Worm (Caenorhabditis elegans): ENCODE data around the gene cyp-33C3.

The cyp-33C3 gene

ce11 chrV:2235848-2236247 is 6.7 kb upstream of the cyp-33C3 start, which contains the start of gene cyp-33C4:
cyp-33C4 (plus strand) TSS chrV:2236140.
- TF ChIP-seq zag-1 (tag; optimal IDR thresholded peaks at IDR 0.05) (no peak), nhr-6 (tag; optimal IDR thresholded peaks at IDR 0.05) (no peak), nhr-23 (tag; optimal IDR thresholded peaks at IDR 0.05) (no peak), sem-4 (tag; optimal IDR thresholded peaks at IDR 0.05) (no peak), nhr-12 (tag; optimal IDR thresholded peaks at IDR 0.05) (no peak), dmd-4 (tag; optimal IDR thresholded peaks at IDR 0.05) (no peak), ceh-16 (tag; optimal IDR thresholded peaks at IDR 0.05) (no peak), skn-1 (tag; optimal IDR thresholded peaks at IDR 0.05) (no peak), nhr-11 (tag; optimal IDR thresholded peaks at IDR 0.05) (no peak), crh-2 (tag; optimal IDR thresholded peaks at IDR 0.05) (no peak), nhr-21 (tag; optimal IDR thresholded peaks at IDR 0.05) (no peak), nhr-25 (tag; optimal IDR thresholded peaks at IDR 0.05) (no peak), lin-11 (tag; optimal IDR thresholded peaks at IDR 0.05) (no peak), peb-1 (tag; optimal IDR thresholded peaks at IDR 0.05) (no peak), elt-3 (tag; optimal IDR thresholded peaks at IDR 0.05) (no peak), nhr-10 (tag; optimal IDR thresholded peaks at IDR 0.05) (no peak), lin-13 (GFP tag; optimal IDR thresholded peaks at IDR 0.05) (no peak), unc-62 (GFP tag; optimal IDR thresholded peaks at IDR 0.05) (no peak), mdl-1 (tag; optimal IDR thresholded peaks at IDR 0.05) (no peak), nhr-237 (tag; optimal IDR thresholded peaks at IDR 0.05) (no peak), gmeb-1 (tag; optimal IDR thresholded peaks at IDR 0.05) (peak; percentile 3), sma-3 (GFP tag; optimal IDR thresholded peaks at IDR 0.05) (no peak), ztf-1 (GFP tag; conservative IDR thresholded peaks at IDR 0.05) (no peak), lsy-2 (tag; optimal IDR thresholded peaks at IDR 0.05) (no peak), C34F6.9 (tag; optimal IDR thresholded peaks at IDR 0.05) (peak; percentile 28), Y55F3AM.14 (GFP tag; optimal IDR thresholded peaks at IDR 0.05) (no peak), ZK546.5 (tag; optimal IDR thresholded peaks at IDR 0.05) (no peak), unc-55 (GFP tag; optimal IDR thresholded peaks at IDR 0.05) (peak; percentile 34), aly-2 (tag; optimal IDR thresholded peaks at IDR 0.05) (no peak), nhr-77 (tag; optimal IDR thresholded peaks at IDR 0.05) (no peak), F13H6.1 (tag; optimal IDR thresholded peaks at IDR 0.05) (no peak), lin-39 (tag; optimal IDR thresholded peaks at IDR 0.05) (no peak), mab-5 (tag; optimal IDR thresholded peaks at IDR 0.05) (no peak), unc-39 (tag; optimal IDR thresholded peaks at IDR 0.05) (no peak), ceh-82 (tag; optimal IDR thresholded peaks at IDR 0.05) (no peak), mbf-1 (tag; optimal IDR thresholded peaks at IDR 0.05) (no peak), sma-9 (GFP tag; optimal IDR thresholded peaks at IDR 0.05) (peak; percentile 32), sma-9 (tag; optimal IDR thresholded peaks at IDR 0.05) (no peak), R02D3.7 (tag; optimal IDR thresholded peaks at IDR 0.05) (no peak), ama-1 (optimal IDR thresholded peaks at IDR 0.05) (no peak), fos-1 (tag; optimal IDR thresholded peaks at IDR 0.05) (peak; percentile 31), blmp-1 (tag; optimal IDR thresholded peaks at IDR 0.05; ENCODE audit: insufficient read depth) (no peak), egl-27 (tag; optimal IDR thresholded peaks at IDR 0.05) (no peak), nhr-129 (tag; optimal IDR thresholded peaks at IDR 0.05) (peak; percentile 7)

- no peak for TF ChIP-seq skn-1 (tag; optimal IDR thresholded peaks at IDR 0.05)
- TF ChIP-seq gmeb-1 (tag; optimal IDR thresholded peaks at IDR 0.05), result peak; percentile 16
- TF ChIP-seq zag-1 (tag; optimal IDR thresholded peaks at IDR 0.05), result no peak
- TF ChIP-seq nhr-10 (tag; optimal IDR thresholded peaks at IDR 0.05), result no peak
Observed at ce11 chrV:2238012-2238411, 4.6 kb upstream of the cyp-33C3 start.

- TF ChIP-seq nhr-237 (tag; optimal IDR thresholded peaks at IDR 0.05) (no peak), nhr-25 (tag; optimal IDR thresholded peaks at IDR 0.05) (no peak), Y55F3AM.14 (GFP tag; optimal IDR thresholded peaks at IDR 0.05) (no peak), sem-4 (tag; optimal IDR thresholded peaks at IDR 0.05) (no peak), F13H6.1 (tag; optimal IDR thresholded peaks at IDR 0.05) (no peak), lsy-2 (tag; optimal IDR thresholded peaks at IDR 0.05) (no peak), sma-3 (GFP tag; optimal IDR thresholded peaks at IDR 0.05) (peak; percentile 5), unc-55 (GFP tag; optimal IDR thresholded peaks at IDR 0.05) (peak; percentile 2), sma-9 (GFP tag; optimal IDR thresholded peaks at IDR 0.05) (peak; percentile 74), sma-9 (tag; optimal IDR thresholded peaks at IDR 0.05) (no peak), gmeb-1 (tag; optimal IDR thresholded peaks at IDR 0.05) (peak; percentile 28), ama-1 (optimal IDR thresholded peaks at IDR 0.05) (no peak), nhr-77 (tag; optimal IDR thresholded peaks at IDR 0.05) (no peak), nhr-129 (tag; optimal IDR thresholded peaks at IDR 0.05) (peak; percentile 26), ceh-82 (tag; optimal IDR thresholded peaks at IDR 0.05) (no peak), lin-39 (tag; optimal IDR thresholded peaks at IDR 0.05) (no peak), fos-1 (tag; optimal IDR thresholded peaks at IDR 0.05) (peak; percentile 44)
Observed at ce11 chrV:2244751-2245150, 2.2 kb downstream of the cyp-33C3 start, which contains the start of gene cyp-33C5. cyp-33C5 (plus strand) TSS chrV:2245004.

Measured in whole organism, L2 larva.